Worm (Caenorhabditis elegans) whole organism, late embryonic: ENCODE measurements around the gene srh-209.

Source experiments
- ahr-1 ChIP-seq: sonication (generic microtip); optimal IDR thresholded peaks from 2 replicates; lab custom pipeline; 2016; ENCODE audit warnings: missing genetic modification characterization, missing compliant biosample characterization
- ama-1 ChIP-seq: fragments of 150-350 bp; optimal IDR thresholded peaks from 2 replicates; lab custom pipeline; 2014
- ceh-14 ChIP-seq: sonication (generic microtip); optimal IDR thresholded peaks from 2 replicates; lab custom pipeline; 2016; ENCODE audit warnings: missing genotype, missing genetic modification characterization, missing compliant biosample characterization
- ceh-34 ChIP-seq: sonication (generic microtip); optimal IDR thresholded peaks from 2 replicates; lab custom pipeline; 2016; ENCODE audit warnings: mild to moderate bottlenecking, missing genetic modification characterization, missing compliant biosample characterization
- fkh-10 ChIP-seq: fragments of 150-350 bp; optimal IDR thresholded peaks from 2 replicates; lab custom pipeline; 2014; ENCODE audit warnings: missing biosample characterization, missing genetic modification reagents, missing genetic modification characterization
- lin-11 ChIP-seq: fragments of 200-800 bp; sonication (Bioruptor generic); optimal IDR thresholded peaks from 2 replicates; lab custom pipeline; 2018; ENCODE audit warnings: mild to moderate bottlenecking, missing genetic modification characterization, missing compliant biosample characterization
- nfya-1 ChIP-seq: sonication (generic microtip); optimal IDR thresholded peaks from 2 replicates; lab custom pipeline; 2017; ENCODE audit warnings: missing genetic modification characterization, mild to moderate bottlenecking, missing compliant biosample characterization, antibody characterized with exemption, moderate library complexity
- pax-1 ChIP-seq: fragments of 150-350 bp; optimal IDR thresholded peaks from 2 replicates; lab custom pipeline; 2014; ENCODE audit warnings: missing biosample characterization, missing genetic modification characterization
- pha-4 ChIP-seq: fragments of 150-350 bp; optimal IDR thresholded peaks from 2 replicates; lab custom pipeline; 2018; ENCODE audit warnings: missing biosample characterization, missing genetic modification reagents, missing genetic modification characterization
- rnt-1 ChIP-seq: sonication (generic microtip); optimal IDR thresholded peaks from 2 replicates; lab custom pipeline; 2016; ENCODE audit warnings: missing genetic modification characterization, missing compliant biosample characterization
- sox-2 ChIP-seq: fragments of 200-800 bp; sonication (Bioruptor generic); IDR thresholded peaks from 2 replicates; pipeline ENCODE4 v1.3.6; 2022; ENCODE audit warnings: missing genetic modification reagents, missing genetic modification characterization, missing compliant biosample characterization
- ttx-3 ChIP-seq: sonication (generic microtip); optimal IDR thresholded peaks from 2 replicates; lab custom pipeline; 2016; ENCODE audit warnings: missing genetic modification reagents, missing genetic modification characterization, missing compliant biosample characterization
- unc-3 ChIP-seq, 2 experiments: fragments of 200-800 bp in 1 of 2; sonication (Bioruptor generic) in 1 of 2; sonication (generic microtip) in 1 of 2; conservative IDR thresholded peaks in 1 of 2; optimal IDR thresholded peaks in 1 of 2; 2 replicates each; pipeline versions ENCODE4 v1.3.6 to Lab custom; 2016 to 2022; ENCODE audit warnings: missing compliant biosample characterization in 2 of 2, missing genetic modification characterization in 2 of 2, missing genetic modification reagents in 1 of 2
- unc-86 ChIP-seq: sonication (generic microtip); optimal IDR thresholded peaks from 2 replicates; lab custom pipeline; 2016; ENCODE audit warnings: missing genetic modification characterization, missing compliant biosample characterization

DNA sequence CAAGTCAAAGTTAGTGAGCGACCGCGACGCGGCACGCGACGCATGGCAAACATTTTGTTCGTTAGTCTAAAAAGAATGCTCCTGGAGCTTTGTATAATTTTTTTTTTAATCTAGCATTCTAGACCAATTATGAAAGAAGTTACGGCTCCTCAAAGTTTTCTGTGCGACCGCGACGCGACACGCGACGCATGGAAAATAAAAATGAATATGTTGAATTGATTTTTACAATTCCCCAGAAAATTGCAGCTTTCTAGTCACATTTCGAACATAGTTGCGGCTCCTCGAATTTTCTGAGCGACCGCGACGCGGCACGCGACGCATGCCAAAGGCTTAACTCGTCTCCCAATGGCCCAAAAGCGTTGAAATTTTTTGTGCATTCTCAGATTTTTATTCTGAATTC is 19.8 kb upstream of the srh-209 start, which contains the start of gene ZK262.4:
- TF ChIP-seq unc-86 (tag; lab: Kevin White, UChicago) (no peak), rnt-1 (tag; lab: Kevin White, UChicago) (no peak), sox-2 (no peak), fkh-10 (GFP tag; lab: Kevin White, UChicago) (no peak), ceh-34 (tag; lab: Kevin White, UChicago) (no peak), ama-1 (no peak), pax-1 (no peak), ahr-1 (no peak), lin-11 (tag; lab: Kevin White, UChicago) (no peak), ceh-14 (no peak), ttx-3 (tag; lab: Kevin White, UChicago) (no peak), unc-3 (GFP tag; conservative IDR thresholded peaks at IDR 0.05; lab: Robert Waterston, UW) (no peak), unc-3 (tag; optimal IDR thresholded peaks at IDR 0.05; lab: Kevin White, UChicago) (no peak), nfya-1 (no peak), pha-4 (tag; lab: Kevin White, UChicago) (no peak)
